Worm (Caenorhabditis elegans) whole organism, early embryonic: Measurements from ENCODE around the gene C03A3.2.

Experiments
- B0310.2 ChIP-seq: sonication (generic microtip); optimal IDR thresholded peaks from 2 replicates; lab custom pipeline; 2016; ENCODE audit warnings: mild to moderate bottlenecking, missing genetic modification characterization, missing compliant biosample characterization
- F13C5.2 ChIP-seq: sonication (generic microtip); optimal IDR thresholded peaks from 2 replicates; lab custom pipeline; 2017; ENCODE audit warnings: mild to moderate bottlenecking, missing genetic modification characterization, inconsistent platforms, missing compliant biosample characterization
- aly-1 ChIP-seq: sonication (generic microtip); optimal IDR thresholded peaks from 2 replicates; lab custom pipeline; 2016; ENCODE audit warnings: missing genetic modification characterization, missing compliant biosample characterization
- ama-1 ChIP-seq: fragments of 150-350 bp; optimal IDR thresholded peaks from 2 replicates; lab custom pipeline; 2014
- ceh-13 ChIP-seq: fragments of 200-800 bp; sonication (Bioruptor generic); optimal IDR thresholded peaks from 2 replicates; lab custom pipeline; 2018; ENCODE audit warnings: mild to moderate bottlenecking, missing genetic modification characterization, missing compliant biosample characterization
- ceh-36 ChIP-seq: sonication (generic microtip); optimal IDR thresholded peaks from 2 replicates; lab custom pipeline; 2016; ENCODE audit warnings: missing genetic modification characterization, inconsistent platforms, missing compliant biosample characterization
- ets-7 ChIP-seq: sonication (generic microtip); optimal IDR thresholded peaks from 2 replicates; lab custom pipeline; 2016; ENCODE audit warnings: missing genotype, missing genetic modification characterization, missing compliant biosample characterization
- flt-1 ChIP-seq: fragments of 200-800 bp; sonication (Bioruptor generic); IDR thresholded peaks from 2 replicates; pipeline ENCODE4 v1.3.6; 2022; ENCODE audit warnings: missing genetic modification characterization, missing compliant biosample characterization
- hmbx-1 ChIP-seq: sonication (generic microtip); optimal IDR thresholded peaks from 2 replicates; lab custom pipeline; 2016; ENCODE audit warnings: mild to moderate bottlenecking, missing genetic modification characterization, missing compliant biosample characterization
- hmg-4 ChIP-seq: fragments of 200-800 bp; sonication (Bioruptor generic); optimal IDR thresholded peaks from 2 replicates; lab custom pipeline; 2018; ENCODE audit warnings: mild to moderate bottlenecking, missing genetic modification characterization, missing compliant biosample characterization
- hnd-1 ChIP-seq: sonication (generic microtip); optimal IDR thresholded peaks from 2 replicates; lab custom pipeline; 2016; ENCODE audit warnings: missing genetic modification characterization, missing compliant biosample characterization
- pes-1 ChIP-seq: fragments of 200-800 bp; sonication (Bioruptor generic); IDR thresholded peaks from 2 replicates; pipeline ENCODE4 v1.3.6; 2022; ENCODE audit warnings: missing genetic modification reagents, missing genetic modification characterization, missing compliant biosample characterization
- scrt-1 ChIP-seq: fragments of 200-800 bp; sonication (Bioruptor generic); IDR thresholded peaks from 2 replicates; pipeline ENCODE4 v1.3.6; 2022; ENCODE audit warnings: missing genetic modification characterization, missing compliant biosample characterization
- sea-1 ChIP-seq: fragments of 200-800 bp; sonication (Bioruptor generic); conservative IDR thresholded peaks from 2 replicates; pipeline ENCODE4 v1.3.6; 2022; ENCODE audit warnings: missing genetic modification characterization, missing compliant biosample characterization
- tbx-11 ChIP-seq: fragments of 200-800 bp; sonication (Bioruptor generic); IDR thresholded peaks from 2 replicates; pipeline ENCODE4 v1.3.6; 2022; ENCODE audit warnings: missing genetic modification characterization, missing compliant biosample characterization
- tbx-37 ChIP-seq: fragments of 200-800 bp; sonication (Bioruptor generic); conservative IDR thresholded peaks from 2 replicates; pipeline ENCODE4 v1.3.6; 2022; ENCODE audit warnings: missing genetic modification reagents, missing genetic modification characterization, missing compliant biosample characterization
- tra-4 ChIP-seq: sonication (generic microtip); optimal IDR thresholded peaks from 2 replicates; lab custom pipeline; 2017; ENCODE audit warnings: missing genetic modification characterization, missing compliant biosample characterization

C03A3.2 gene

DNA sequence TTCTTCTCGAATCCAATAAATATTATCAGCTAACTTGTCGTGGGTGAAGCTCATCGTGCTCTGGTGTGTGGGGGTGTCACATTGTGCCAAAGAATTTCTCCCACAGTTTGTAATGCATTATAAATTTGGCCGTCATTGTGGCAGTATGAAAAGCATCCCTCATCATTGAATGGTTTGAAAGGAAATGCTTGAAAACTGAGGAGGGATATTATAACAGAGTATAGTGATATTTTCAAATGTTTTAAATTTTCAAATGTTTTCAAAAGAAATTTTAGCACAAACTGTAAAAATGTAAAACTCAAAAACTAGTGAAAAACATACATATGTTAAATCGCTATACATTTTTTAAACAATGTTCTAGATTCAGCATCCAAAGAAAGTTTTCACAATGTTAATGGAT, 6.3 kb downstream of the C03A3.2 start, which contains the start of gene C03A3.3:
C03A3.3 (minus strand) TSS at position 101 of the 400 bp plus-strand sequence.
- no peak for TF ChIP-seq tbx-11 (GFP tag; lab: Robert Waterston, UW)
- no peak for TF ChIP-seq hnd-1 (tag; lab: Kevin White, UChicago)
- no peak for TF ChIP-seq scrt-1 (GFP tag; lab: Robert Waterston, UW)
- no peak for TF ChIP-seq hmbx-1 (tag; lab: Kevin White, UChicago)
- TF ChIP-seq ets-7 (tag; lab: Kevin White, UChicago) = no peak
- TF ChIP-seq pes-1 (GFP tag; lab: Robert Waterston, UW) = no peak
- TF ChIP-seq tra-4 (tag; lab: Kevin White, UChicago) = no peak
- no peak for TF ChIP-seq sea-1 (GFP tag; lab: Robert Waterston, UW)
- no peak for TF ChIP-seq tbx-37 (GFP tag; lab: Robert Waterston, UW)
- TF ChIP-seq ama-1 (lab: Kevin White, UChicago) = no peak
- no peak for TF ChIP-seq aly-1
- no peak for TF ChIP-seq flt-1 (GFP tag; lab: Robert Waterston, UW)
- no peak for TF ChIP-seq ceh-36 (tag; lab: Kevin White, UChicago)

DNA sequence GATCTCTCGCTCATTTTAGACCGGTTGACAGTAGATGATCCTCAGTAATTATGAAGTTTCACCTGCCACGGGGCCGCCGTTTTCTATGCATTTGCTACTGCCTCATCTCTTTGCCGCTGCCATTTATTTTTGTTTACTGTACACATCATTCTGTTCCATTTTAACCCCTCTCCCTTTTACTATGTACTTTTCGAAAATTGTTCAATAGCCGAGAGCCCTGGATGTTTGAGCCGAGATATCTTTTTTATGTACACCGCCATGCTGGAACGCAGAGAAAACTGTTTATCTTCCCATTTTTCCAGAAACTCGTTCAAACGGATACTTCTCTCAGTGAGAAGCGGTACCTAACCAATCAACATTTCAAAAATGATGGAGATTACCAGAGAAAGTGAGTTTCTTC, 8.2 kb downstream of the C03A3.2 start, which contains the start of gene ifa-1:
ifa-1 (plus strand) TSS at position 301 of the 400 bp plus-strand sequence.
- no peak for TF ChIP-seq ceh-13
- no peak for TF ChIP-seq hmbx-1 (tag; lab: Kevin White, UChicago)
- no peak for TF ChIP-seq F13C5.2 (tag; lab: Kevin White, UChicago)
- no peak for TF ChIP-seq pes-1 (GFP tag; lab: Robert Waterston, UW)
- TF ChIP-seq tbx-37 (GFP tag; lab: Robert Waterston, UW) = no peak
- TF ChIP-seq hmg-4 (GFP tag; lab: Kevin White, UChicago) = no peak
- no peak for TF ChIP-seq hnd-1 (tag; lab: Kevin White, UChicago)
- no peak for TF ChIP-seq ets-7 (tag; lab: Kevin White, UChicago)
- TF ChIP-seq B0310.2 = no peak
- no peak for TF ChIP-seq sea-1 (GFP tag; lab: Robert Waterston, UW)
- no peak for TF ChIP-seq tbx-11 (GFP tag; lab: Robert Waterston, UW)

DNA sequence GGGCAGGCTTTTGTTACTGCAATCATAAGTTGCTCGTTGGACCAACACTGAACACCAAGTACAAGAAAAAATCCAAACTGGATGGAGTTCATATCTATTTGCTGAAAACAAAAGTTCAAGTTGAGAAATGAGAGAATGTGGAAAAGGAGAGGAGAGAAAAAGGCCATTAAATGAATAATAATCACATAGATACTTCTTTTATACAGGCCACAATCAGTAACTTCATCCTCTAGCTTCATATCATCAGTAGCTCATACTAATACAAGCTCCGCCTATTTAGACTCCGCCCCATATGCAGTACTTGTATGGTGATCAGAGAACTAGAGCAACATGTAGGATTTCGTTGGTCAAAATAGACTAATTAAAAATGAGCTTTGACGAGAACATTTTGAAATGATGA, 16.6 kb downstream of the C03A3.2 start, which contains the start of gene F38B2.2:
F38B2.2 (minus strand) TSS at position 101 of the 400 bp plus-strand sequence.
- TF ChIP-seq B0310.2 (no peak), tbx-37 (GFP tag; lab: Robert Waterston, UW) (no peak), flt-1 (GFP tag; lab: Robert Waterston, UW) (no peak), ceh-13 (no peak), hnd-1 (tag; lab: Kevin White, UChicago) (no peak), tbx-11 (GFP tag; lab: Robert Waterston, UW) (no peak), sea-1 (GFP tag; lab: Robert Waterston, UW) (no peak), ceh-36 (tag; lab: Kevin White, UChicago) (no peak), hmg-4 (GFP tag; lab: Kevin White, UChicago) (no peak)

DNA sequence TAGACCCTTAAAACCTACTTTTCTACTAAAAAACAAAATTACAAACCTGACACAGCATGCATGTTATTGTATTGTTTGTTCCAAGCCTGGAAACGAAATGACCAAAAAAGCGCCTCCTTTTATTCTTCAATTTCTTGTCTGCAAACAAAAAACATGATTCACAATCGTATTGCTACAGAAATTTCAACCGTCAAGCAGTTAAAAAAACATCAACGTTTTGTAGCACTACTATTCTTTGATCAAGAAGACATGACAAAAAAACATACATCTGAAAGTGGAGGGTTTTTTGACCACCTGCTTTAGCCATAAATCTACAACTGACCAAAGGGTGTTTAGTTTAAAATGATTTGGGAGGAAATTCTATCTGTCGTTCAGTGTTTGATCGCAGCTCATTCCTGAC, 18.5 kb downstream of the C03A3.2 start, which contains the start of gene F38B2.6:
F38B2.6 (minus strand) TSS at position 101 of the 400 bp plus-strand sequence.
- TF ChIP-seq pes-1 (GFP tag; lab: Robert Waterston, UW) (no peak), ets-7 (tag; lab: Kevin White, UChicago) (no peak), tbx-11 (GFP tag; lab: Robert Waterston, UW) (no peak), scrt-1 (GFP tag; lab: Robert Waterston, UW) (no peak), sea-1 (GFP tag; lab: Robert Waterston, UW) (no peak)

DNA sequence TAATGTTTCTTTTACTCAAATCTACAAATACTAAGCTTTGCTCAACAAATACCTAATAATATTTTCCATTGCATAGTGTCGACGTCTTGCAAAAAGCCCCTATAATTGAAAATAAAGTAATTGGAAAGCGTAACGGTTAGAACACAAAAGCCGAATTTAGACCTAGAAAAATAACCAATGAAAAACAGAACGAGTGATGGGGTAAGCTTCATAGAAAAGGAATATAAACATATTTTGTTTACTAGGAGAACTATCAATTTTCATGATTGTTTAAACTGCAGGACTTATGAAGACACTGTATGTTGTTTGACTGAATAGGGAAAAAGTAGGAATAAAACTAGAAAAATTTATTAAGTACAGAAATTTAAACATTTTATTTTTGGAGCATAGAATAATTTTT, 23.6 kb downstream of the C03A3.2 start, which contains the start of gene F38B2.3:
F38B2.3 (minus strand) TSS at position 101 of the 400 bp plus-strand sequence.
- no peak for TF ChIP-seq scrt-1 (GFP tag; lab: Robert Waterston, UW)
- TF ChIP-seq tra-4 (tag; lab: Kevin White, UChicago) = no peak
- TF ChIP-seq B0310.2 = no peak
- no peak for TF ChIP-seq aly-1
- no peak for TF ChIP-seq tbx-11 (GFP tag; lab: Robert Waterston, UW)
- no peak for TF ChIP-seq ceh-36 (tag; lab: Kevin White, UChicago)
- no peak for TF ChIP-seq hnd-1 (tag; lab: Kevin White, UChicago)
- TF ChIP-seq hmg-4 (GFP tag; lab: Kevin White, UChicago) = no peak
- TF ChIP-seq hmbx-1 (tag; lab: Kevin White, UChicago) = no peak
- TF ChIP-seq ama-1 (lab: Kevin White, UChicago) = no peak
- TF ChIP-seq ceh-13 = no peak

DNA sequence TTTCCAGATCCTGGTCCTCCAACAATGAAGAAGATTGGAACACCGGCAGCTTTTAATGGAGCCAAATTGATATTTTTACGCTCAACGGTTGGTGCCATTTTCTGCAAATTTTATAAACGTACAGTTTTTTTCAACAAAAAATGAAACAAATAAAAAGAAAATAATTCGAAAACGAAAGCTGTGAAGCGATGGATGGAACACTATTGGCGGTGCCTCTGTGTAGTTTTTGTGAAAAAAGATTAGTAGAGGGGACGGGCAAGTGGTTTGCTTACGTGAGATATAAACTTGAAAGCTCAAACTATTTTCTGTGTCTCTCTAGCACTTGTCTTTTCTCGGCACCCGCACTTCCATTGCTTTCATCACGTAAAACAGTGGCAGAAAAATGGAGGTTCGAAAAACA, 25.0 kb downstream of the C03A3.2 start, which contains the start of gene F38B2.4:
F38B2.4 (minus strand) TSS at position 101 of the 400 bp plus-strand sequence.
- TF ChIP-seq sea-1 (GFP tag; lab: Robert Waterston, UW) = no peak
- no peak for TF ChIP-seq tra-4 (tag; lab: Kevin White, UChicago)
- TF ChIP-seq ceh-13 = no peak
- TF ChIP-seq F13C5.2 (tag; lab: Kevin White, UChicago) = no peak
- TF ChIP-seq ets-7 (tag; lab: Kevin White, UChicago) = no peak
- no peak for TF ChIP-seq hmbx-1 (tag; lab: Kevin White, UChicago)
- no peak for TF ChIP-seq hmg-4 (GFP tag; lab: Kevin White, UChicago)
- no peak for TF ChIP-seq B0310.2
- TF ChIP-seq hnd-1 (tag; lab: Kevin White, UChicago) = no peak
- no peak for TF ChIP-seq scrt-1 (GFP tag; lab: Robert Waterston, UW)
- no peak for TF ChIP-seq aly-1
- TF ChIP-seq tbx-11 (GFP tag; lab: Robert Waterston, UW) = no peak
- TF ChIP-seq tbx-37 (GFP tag; lab: Robert Waterston, UW) = no peak
- no peak for TF ChIP-seq ceh-36 (tag; lab: Kevin White, UChicago)
- no peak for TF ChIP-seq flt-1 (GFP tag; lab: Robert Waterston, UW)
- no peak for TF ChIP-seq ama-1 (lab: Kevin White, UChicago)
- no peak for TF ChIP-seq pes-1 (GFP tag; lab: Robert Waterston, UW)

DNA sequence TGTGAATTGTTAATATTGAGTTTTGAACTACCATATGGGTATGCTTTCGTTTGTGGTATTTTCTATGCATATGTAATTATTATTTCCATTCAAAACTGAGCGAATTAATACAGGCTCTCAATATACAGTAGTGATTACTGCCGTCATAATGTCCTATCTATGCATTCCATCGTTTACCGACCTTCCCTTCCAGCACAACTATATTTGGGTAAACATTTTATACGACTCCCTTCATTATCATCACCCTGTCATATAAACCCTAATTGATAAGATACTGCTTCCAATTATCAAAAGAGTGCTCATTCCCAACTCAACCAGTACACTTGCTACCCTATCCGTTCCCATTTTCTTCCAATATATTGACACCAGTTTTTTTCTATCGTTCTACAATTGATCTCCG, 27.3 kb downstream of the C03A3.2 start:
- TF ChIP-seq scrt-1 (GFP tag; lab: Robert Waterston, UW) (no peak), pes-1 (GFP tag; lab: Robert Waterston, UW) (no peak), ets-7 (tag; lab: Kevin White, UChicago) (no peak), B0310.2 (no peak), tra-4 (tag; lab: Kevin White, UChicago) (no peak), flt-1 (GFP tag; lab: Robert Waterston, UW) (no peak), F13C5.2 (tag; lab: Kevin White, UChicago) (no peak), ama-1 (lab: Kevin White, UChicago) (no peak), ceh-36 (tag; lab: Kevin White, UChicago) (no peak), hnd-1 (tag; lab: Kevin White, UChicago) (no peak), aly-1 (no peak)
